Fruit fly (Drosophila melanogaster) whole organism, embryonic: ENCODE results near the gene CG5376.

Experiments used
- Asciz ChIP-seq: fragments of 200-800 bp; sonication (Bioruptor generic); optimal IDR thresholded peaks from 2 replicates; lab custom pipeline; 2017; ENCODE audit warnings: missing biosample characterization, mild to moderate bottlenecking, missing genetic modification characterization, missing genetic modification reagents
- Atf6 ChIP-seq: fragments of 200-800 bp; sonication (Bioruptor generic); IDR thresholded peaks from 2 replicates; pipeline ENCODE4 v1.3.6; 2022; ENCODE audit warnings: missing biosample characterization, missing genetic modification characterization
- CG10321 ChIP-seq: fragments of 200-800 bp; sonication (Bioruptor generic); IDR thresholded peaks from 2 replicates; pipeline ENCODE4 v1.3.6; 2022; ENCODE audit warnings: missing biosample characterization, missing genetic modification characterization
- CG10431 ChIP-seq: fragments of 200-800 bp; sonication (Bioruptor generic); optimal IDR thresholded peaks from 3 replicates; lab custom pipeline; 2018; ENCODE audit warnings: missing biosample characterization, mild to moderate bottlenecking, missing genetic modification characterization
- CG13296 ChIP-seq: fragments of 200-800 bp; sonication (Bioruptor generic); optimal IDR thresholded peaks from 3 replicates; lab custom pipeline; 2018; ENCODE audit warnings: missing biosample characterization, mild to moderate bottlenecking, missing genetic modification characterization
- CG13624 ChIP-seq: fragments of 200-800 bp; sonication (Bioruptor generic); optimal IDR thresholded peaks from 2 replicates; lab custom pipeline; 2016; ENCODE audit warnings: missing biosample characterization, missing genetic modification characterization
- CG13894 ChIP-seq: fragments of 200-800 bp; sonication (Bioruptor generic); optimal IDR thresholded peaks from 3 replicates; lab custom pipeline; 2018; ENCODE audit warnings: missing biosample characterization, mild to moderate bottlenecking, missing genetic modification characterization, moderate library complexity
- CG15011 ChIP-seq: fragments of 200-800 bp; sonication (Bioruptor generic); optimal IDR thresholded peaks from 3 replicates; lab custom pipeline; 2018; ENCODE audit warnings: missing biosample characterization, mild to moderate bottlenecking, missing genetic modification characterization
- CG17385 ChIP-seq: fragments of 200-800 bp; sonication (Bioruptor generic); optimal IDR thresholded peaks from 3 replicates; lab custom pipeline; 2018; ENCODE audit warnings: missing biosample characterization, mild to moderate bottlenecking, missing genetic modification characterization
- CG18619 ChIP-seq: fragments of 200-800 bp; sonication (Bioruptor generic); optimal IDR thresholded peaks from 3 replicates; lab custom pipeline; 2017; ENCODE audit warnings: missing biosample characterization, mild to moderate bottlenecking, missing genetic modification characterization
- CG31388 ChIP-seq: fragments of 200-800 bp; sonication (Bioruptor generic); optimal IDR thresholded peaks from 2 replicates; lab custom pipeline; 2016; ENCODE audit warnings: missing biosample characterization, missing genetic modification characterization
- CG34422 ChIP-seq: fragments of 200-800 bp; sonication (Bioruptor generic); IDR thresholded peaks from 3 replicates; pipeline ENCODE4 v1.3.6; 2022; ENCODE audit warnings: missing biosample characterization, missing genetic modification characterization
- CG3995 ChIP-seq: fragments of 200-800 bp; sonication (Bioruptor generic); optimal IDR thresholded peaks from 3 replicates; lab custom pipeline; 2016; ENCODE audit warnings: missing biosample characterization, missing genetic modification characterization
- CG4404 ChIP-seq: fragments of 200-800 bp; sonication (Bioruptor generic); IDR thresholded peaks from 2 replicates; pipeline ENCODE4 v1.3.6; 2022; ENCODE audit warnings: missing biosample characterization, missing genetic modification characterization
- CG5245 ChIP-seq: fragments of 200-800 bp; sonication (Bioruptor generic); optimal IDR thresholded peaks from 3 replicates; lab custom pipeline; 2016; ENCODE audit warnings: missing biosample characterization, missing genetic modification characterization
- CG5953 ChIP-seq: fragments of 200-800 bp; sonication (Bioruptor generic); IDR thresholded peaks from 2 replicates; pipeline ENCODE4 v1.3.6; 2022; ENCODE audit warnings: missing biosample characterization, missing genetic modification characterization
- CG6175 ChIP-seq: fragments of 200-800 bp; sonication (Bioruptor generic); IDR thresholded peaks from 3 replicates; pipeline ENCODE4 v1.3.6; 2022; ENCODE audit warnings: missing biosample characterization, missing genetic modification characterization
- CG9609 ChIP-seq: fragments of 200-800 bp; sonication (Bioruptor generic); optimal IDR thresholded peaks from 3 replicates; lab custom pipeline; 2016; ENCODE audit warnings: missing biosample characterization, missing genetic modification characterization
- CG9727 ChIP-seq: fragments of 200-800 bp; sonication (Bioruptor generic); optimal IDR thresholded peaks from 3 replicates; lab custom pipeline; 2017; ENCODE audit warnings: missing biosample characterization, mild to moderate bottlenecking, missing genetic modification characterization
- Dll ChIP-seq: fragments of 200-800 bp; sonication (Bioruptor generic); IDR thresholded peaks from 4 replicates; pipeline ENCODE4 v1.3.6; 2022; ENCODE audit warnings: missing biosample characterization, missing genetic modification characterization; ENCODE audit not compliant: partially characterized antibody
- Elba2 ChIP-seq: fragments of 200-800 bp; sonication (Bioruptor generic); optimal IDR thresholded peaks from 3 replicates; lab custom pipeline; 2016; ENCODE audit warnings: missing biosample characterization, missing genetic modification characterization
- Fer3 ChIP-seq: fragments of 200-800 bp; sonication (Bioruptor generic); optimal IDR thresholded peaks from 2 replicates; lab custom pipeline; 2018; ENCODE audit warnings: missing biosample characterization, mild to moderate bottlenecking, missing genetic modification characterization, moderate library complexity
- H15 ChIP-seq: fragments of 200-800 bp; sonication (Bioruptor generic); IDR thresholded peaks from 3 replicates; pipeline ENCODE4 v1.3.6; 2022; ENCODE audit warnings: missing biosample characterization, missing genetic modification characterization
- H2.0 ChIP-seq: fragments of 200-800 bp; sonication (Bioruptor generic); IDR thresholded peaks from 2 replicates; pipeline ENCODE4 v1.3.6; 2022; ENCODE audit warnings: missing biosample characterization, missing genetic modification characterization
- Hsf ChIP-seq: fragments of 200-800 bp; sonication (Bioruptor generic); optimal IDR thresholded peaks from 3 replicates; lab custom pipeline; 2016; ENCODE audit warnings: missing biosample characterization, missing genetic modification characterization
- Mad ChIP-seq: fragments of 200-800 bp; sonication (Bioruptor generic); optimal IDR thresholded peaks from 2 replicates; lab custom pipeline; 2016; ENCODE audit warnings: missing biosample characterization, missing genetic modification characterization
- Med ChIP-seq: fragments of 200-800 bp; sonication (Bioruptor generic); peaks from one replicate; lab custom pipeline; 2016; ENCODE audit warnings: missing biosample characterization, missing genetic modification characterization, mild to moderate bottlenecking, inconsistent platforms, moderate library complexity
- Myb ChIP-seq: fragments of 200-800 bp; sonication (Bioruptor generic); optimal IDR thresholded peaks from 2 replicates; lab custom pipeline; 2016; ENCODE audit warnings: missing biosample characterization, missing genetic modification characterization
- Sin3A ChIP-seq: fragments of >200 bp; optimal IDR thresholded peaks from 2 replicates; lab custom pipeline; 2018
- YL-1 ChIP-seq: fragments of 200-800 bp; sonication (Bioruptor generic); optimal IDR thresholded peaks from 3 replicates; lab custom pipeline; 2017; ENCODE audit warnings: missing biosample characterization, mild to moderate bottlenecking, missing genetic modification characterization
- amos ChIP-seq: fragments of 200-800 bp; sonication (Bioruptor generic); IDR thresholded peaks from 2 replicates; pipeline ENCODE4 v1.3.6; 2022; ENCODE audit warnings: missing biosample characterization, missing genetic modification characterization; ENCODE audit not compliant: partially characterized antibody
- btn ChIP-seq: fragments of 200-800 bp; sonication (Bioruptor generic); optimal IDR thresholded peaks from 2 replicates; lab custom pipeline; 2016; ENCODE audit warnings: missing biosample characterization, missing genetic modification characterization
- cg ChIP-seq: fragments of 200-800 bp; sonication (Bioruptor generic); optimal IDR thresholded peaks from 3 replicates; lab custom pipeline; 2019; ENCODE audit warnings: missing biosample characterization, mild to moderate bottlenecking, missing genetic modification characterization, moderate library complexity
- chn ChIP-seq: fragments of 200-800 bp; sonication (Bioruptor generic); optimal IDR thresholded peaks from 2 replicates; lab custom pipeline; 2016; ENCODE audit warnings: missing biosample characterization, missing genetic modification characterization
- dmrt99B ChIP-seq: fragments of 200-800 bp; sonication (Bioruptor generic); optimal IDR thresholded peaks from 2 replicates; lab custom pipeline; 2018; ENCODE audit warnings: missing biosample characterization, mild to moderate bottlenecking, missing genetic modification characterization, moderate library complexity
- emc ChIP-seq: fragments of 200-800 bp; sonication (Bioruptor generic); optimal IDR thresholded peaks from 2 replicates; lab custom pipeline; 2016; ENCODE audit warnings: missing biosample characterization, missing genetic modification characterization
- ems ChIP-seq: fragments of 200-800 bp; sonication (Bioruptor generic); optimal IDR thresholded peaks from 3 replicates; lab custom pipeline; 2016; ENCODE audit warnings: missing biosample characterization, missing genetic modification characterization
- gem ChIP-seq: fragments of 200-800 bp; sonication (Bioruptor generic); optimal IDR thresholded peaks from 2 replicates; lab custom pipeline; 2019; ENCODE audit warnings: missing biosample characterization, mild to moderate bottlenecking, missing genetic modification characterization, moderate library complexity
- jumu ChIP-seq: fragments of 200-800 bp; sonication (Bioruptor generic); optimal IDR thresholded peaks from 3 replicates; lab custom pipeline; 2016; ENCODE audit warnings: missing biosample characterization, missing genetic modification characterization
- onecut ChIP-seq: fragments of 200-800 bp; sonication (Bioruptor generic); IDR thresholded peaks from 2 replicates; pipeline ENCODE4 v1.3.6; 2022; ENCODE audit warnings: missing biosample characterization, missing genetic modification characterization
- pros ChIP-seq: fragments of 200-800 bp; sonication (Bioruptor generic); optimal IDR thresholded peaks from 3 replicates; lab custom pipeline; 2019; ENCODE audit warnings: missing biosample characterization, mild to moderate bottlenecking, missing genetic modification characterization, moderate library complexity
- sc ChIP-seq, 3 experiments: fragments of >200 bp in 2 of 3; fragments of 200-800 bp in 1 of 3; sonication (Bioruptor generic) in 1 of 3; optimal IDR thresholded peaks; 2 replicates in 2 of 3; 3 replicates in 1 of 3; lab custom pipeline; 2017; ENCODE audit warnings: mild to moderate bottlenecking in 1 of 3, missing biosample characterization in 1 of 3, missing genetic modification characterization in 1 of 3, missing genetic modification reagents in 1 of 3
- sens ChIP-seq: fragments of 200-800 bp; sonication (Bioruptor generic); peaks from one replicate; lab custom pipeline; 2016; ENCODE audit warnings: missing biosample characterization, missing genetic modification characterization
- seq ChIP-seq: fragments of 200-800 bp; sonication (Bioruptor generic); IDR thresholded peaks from 2 replicates; pipeline ENCODE4 v1.3.6; 2022; ENCODE audit warnings: missing biosample characterization, missing genetic modification characterization
- shn ChIP-seq: fragments of 200-800 bp; sonication (Bioruptor generic); optimal IDR thresholded peaks from 3 replicates; lab custom pipeline; 2016; ENCODE audit warnings: missing biosample characterization, missing genetic modification characterization
- sima ChIP-seq: fragments of 200-800 bp; sonication (Bioruptor generic); optimal IDR thresholded peaks from 2 replicates; lab custom pipeline; 2016; ENCODE audit warnings: missing biosample characterization, missing genetic modification characterization
- stc ChIP-seq: fragments of 200-800 bp; sonication (Bioruptor generic); IDR thresholded peaks from 2 replicates; pipeline ENCODE4 v1.3.6; 2022; ENCODE audit warnings: missing biosample characterization, missing genetic modification characterization
- tin ChIP-seq: fragments of 200-800 bp; sonication (Bioruptor generic); optimal IDR thresholded peaks from 3 replicates; lab custom pipeline; 2016; ENCODE audit warnings: missing biosample characterization, missing genetic modification characterization
- ttk ChIP-seq: fragments of 200-800 bp; sonication (Bioruptor generic); IDR thresholded peaks from 2 replicates; pipeline ENCODE4 v2.1.2; 2022; ENCODE audit warnings: missing biosample characterization, missing genetic modification characterization
- twi ChIP-seq: fragments of 200-800 bp; optimal IDR thresholded peaks from 2 replicates; lab custom pipeline; 2019; ENCODE audit warnings: missing biosample characterization, mild to moderate bottlenecking, missing genetic modification characterization, moderate library complexity
- vvl ChIP-seq: fragments of 200-800 bp; sonication (Bioruptor generic); IDR thresholded peaks from 2 replicates; pipeline ENCODE4 v1.3.6; 2022; ENCODE audit warnings: missing biosample characterization, missing genetic modification characterization

Gene CG5376

DNA sequence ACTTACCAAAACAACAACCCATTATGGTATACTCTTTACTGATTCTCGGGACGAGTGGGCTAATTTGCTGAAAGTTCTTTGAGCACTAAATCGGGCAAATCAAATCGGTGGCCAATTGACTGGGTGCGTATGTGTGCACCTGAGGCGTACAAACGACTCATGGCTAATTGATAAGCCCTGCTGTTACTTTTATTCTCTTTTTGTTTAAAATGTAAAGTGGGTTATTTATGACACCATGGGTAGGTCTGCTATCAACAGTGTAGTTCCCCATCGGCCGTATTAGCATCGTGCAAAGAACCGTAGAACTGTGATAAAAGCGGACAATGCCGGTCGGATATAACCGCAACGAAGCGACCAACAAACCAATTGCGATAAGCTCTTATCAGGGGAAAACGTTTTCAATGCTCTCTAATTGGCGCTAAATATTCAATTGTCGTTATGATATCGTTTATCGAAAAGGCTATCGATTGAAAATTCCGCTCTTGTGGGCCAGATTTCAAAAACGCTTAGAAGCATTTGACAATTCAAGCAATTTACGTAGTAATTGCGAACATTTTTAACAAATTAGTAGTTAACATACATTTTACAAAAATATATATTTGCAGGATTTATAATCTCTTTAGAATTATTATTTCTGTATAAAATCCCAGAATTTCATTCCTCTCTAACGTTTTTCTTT lies 41.4 kb downstream of the CG5376 start, which contains the start of gene CG34288 (continued):
- TF ChIP-seq sc (optimal IDR thresholded peaks at IDR 0.05; lab: Kevin White, UChicago) (no peak), sc (GFP tag; optimal IDR thresholded peaks at IDR 0.05; lab: Kevin White, UChicago) (no peak), shn (peak; percentile 26), CG15011 (GFP tag; lab: Kevin White, UChicago) (no peak), gem (no peak), Hsf (GFP tag; lab: Kevin White, UChicago) (no peak), jumu (peak; percentile 46), CG31388 (GFP tag; lab: Kevin White, UChicago) (no peak), CG9727 (GFP tag; lab: Kevin White, UChicago) (no peak), CG6175 (GFP tag; lab: Robert Waterston, UW) (0 out of 3 replicates have a peak, but pooled peaks have one; percentile 36), Asciz (GFP tag; lab: Kevin White, UChicago) (no peak), CG13624 (GFP tag; lab: Kevin White, UChicago) (no peak), Sin3A (lab: Kevin White, UChicago) (no peak), CG13296 (no peak), Elba2 (GFP tag; lab: Kevin White, UChicago) (no peak), chn (no peak), CG10321 (GFP tag; lab: Robert Waterston, UW) (no peak), CG5953 (GFP tag; lab: Robert Waterston, UW) (no peak), seq (GFP tag; lab: Robert Waterston, UW) (no peak), sima (no peak), Myb (GFP tag; lab: Kevin White, UChicago) (no peak), CG18619 (GFP tag; lab: Kevin White, UChicago) (no peak), CG10431 (no peak), Med (peak; percentile 91), twi (tag; lab: Kevin White, UChicago) (no peak), pros (GFP tag; lab: Kevin White, UChicago) (no peak), CG3995 (GFP tag; lab: Kevin White, UChicago) (no peak), sens (no peak), dmrt99B (tag; lab: Kevin White, UChicago) (peak; percentile 38), Mad (GFP tag; lab: Kevin White, UChicago) (no peak), onecut (peak; percentile 32), YL-1 (GFP tag; lab: Kevin White, UChicago) (no peak), CG34422 (GFP tag; lab: Robert Waterston, UW) (peak; percentile 29; the same call in 1 of the 3 replicates), tin (GFP tag; lab: Kevin White, UChicago) (no peak), CG13894 (tag; lab: Kevin White, UChicago) (no peak), Atf6 (GFP tag; lab: Robert Waterston, UW) (peak; percentile 68; the same call in 1 of the 2 replicates), ttk (GFP tag; lab: Robert Waterston, UW) (peak; percentile 31; the same call in 1 of the 2 replicates), amos (GFP tag; lab: Robert Waterston, UW) (no peak), H15 (no peak), H2.0 (GFP tag; lab: Robert Waterston, UW) (peak; percentile 37; the same call in 1 of the 2 replicates), stc (GFP tag; lab: Robert Waterston, UW) (no peak), CG17385 (GFP tag; lab: Kevin White, UChicago) (no peak), emc (no peak), vvl (GFP tag; lab: Robert Waterston, UW) (no peak; the same call in 1 of the 2 replicates), ems (GFP tag; lab: Kevin White, UChicago) (no peak), btn (GFP tag; lab: Kevin White, UChicago) (no peak), CG5245 (no peak), CG4404 (GFP tag; lab: Robert Waterston, UW) (no peak), CG9609 (no peak), Fer3 (tag; lab: Kevin White, UChicago) (peak; percentile 56), Dll (GFP tag; lab: Robert Waterston, UW) (peak; percentile 59; the same call in 2 of the 4 replicates), cg (GFP tag; lab: Kevin White, UChicago) (no peak)
